Fruit fly (Drosophila melanogaster) whole organism, embryonic: ENCODE results near the gene Snx27.

Source experiments
- CG1024 ChIP-seq: fragments of 200-800 bp; sonication (Bioruptor generic); IDR thresholded peaks from 2 replicates; pipeline ENCODE4 v1.3.6; 2022; ENCODE audit warnings: missing biosample characterization, missing genetic modification characterization
- CG10274 ChIP-seq: fragments of 200-800 bp; sonication (Bioruptor generic); optimal IDR thresholded peaks from 3 replicates; lab custom pipeline; 2017; ENCODE audit warnings: missing biosample characterization, mild to moderate bottlenecking, missing genetic modification characterization
- CG10431 ChIP-seq: fragments of 200-800 bp; sonication (Bioruptor generic); optimal IDR thresholded peaks from 3 replicates; lab custom pipeline; 2018; ENCODE audit warnings: missing biosample characterization, mild to moderate bottlenecking, missing genetic modification characterization
- CG10654 ChIP-seq: fragments of 200-800 bp; sonication (Bioruptor generic); optimal IDR thresholded peaks from 2 replicates; lab custom pipeline; 2016; ENCODE audit warnings: missing biosample characterization, missing genetic modification characterization
- CG10979 ChIP-seq: fragments of 200-800 bp; sonication (Bioruptor generic); optimal IDR thresholded peaks from 2 replicates; lab custom pipeline; 2018; ENCODE audit warnings: missing biosample characterization, mild to moderate bottlenecking, missing genetic modification characterization, moderate library complexity
- CG11723 ChIP-seq: fragments of 200-800 bp; sonication (Bioruptor generic); optimal IDR thresholded peaks from 2 replicates; lab custom pipeline; 2017; ENCODE audit warnings: missing biosample characterization, mild to moderate bottlenecking, missing genetic modification characterization
- CG13287 ChIP-seq: fragments of 200-800 bp; sonication (Bioruptor generic); IDR thresholded peaks from 2 replicates; pipeline ENCODE4 v1.3.6; 2022; ENCODE audit warnings: missing biosample characterization, missing genetic modification characterization; ENCODE audit not compliant: partially characterized antibody
- CG13296 ChIP-seq: fragments of 200-800 bp; sonication (Bioruptor generic); optimal IDR thresholded peaks from 3 replicates; lab custom pipeline; 2018; ENCODE audit warnings: missing biosample characterization, mild to moderate bottlenecking, missing genetic modification characterization
- CG14050 ChIP-seq: fragments of 200-800 bp; sonication (Bioruptor generic); IDR thresholded peaks from 3 replicates; pipeline ENCODE4 v1.3.6; 2022; ENCODE audit warnings: missing biosample characterization, missing genetic modification characterization
- CG15011 ChIP-seq: fragments of 200-800 bp; sonication (Bioruptor generic); optimal IDR thresholded peaks from 3 replicates; lab custom pipeline; 2018; ENCODE audit warnings: missing biosample characterization, mild to moderate bottlenecking, missing genetic modification characterization
- CG15514 ChIP-seq: fragments of 200-800 bp; sonication (Bioruptor generic); optimal IDR thresholded peaks from 3 replicates; lab custom pipeline; 2017; ENCODE audit warnings: missing biosample characterization, missing genetic modification characterization, mild to moderate bottlenecking, moderate library complexity, missing genetic modification reagents
- CG15601 ChIP-seq: fragments of 200-800 bp; sonication (Bioruptor generic); optimal IDR thresholded peaks from 3 replicates; lab custom pipeline; 2019; ENCODE audit warnings: missing biosample characterization, mild to moderate bottlenecking, missing genetic modification characterization, moderate library complexity
- CG16813 ChIP-seq: fragments of 200-800 bp; sonication (Bioruptor generic); IDR thresholded peaks from 3 replicates; pipeline ENCODE4 v1.3.6; 2022; ENCODE audit warnings: missing biosample characterization, missing genetic modification characterization; ENCODE audit not compliant: partially characterized antibody
- CG2120 ChIP-seq: fragments of 200-800 bp; sonication (Bioruptor generic); optimal IDR thresholded peaks from 3 replicates; lab custom pipeline; 2016; ENCODE audit warnings: missing biosample characterization, missing genetic modification characterization
- CG8765 ChIP-seq: fragments of 200-800 bp; sonication (Bioruptor generic); IDR thresholded peaks from 2 replicates; pipeline ENCODE4 v1.3.6; 2022; ENCODE audit warnings: missing biosample characterization, missing genetic modification characterization
- CG9876 ChIP-seq: fragments of 200-800 bp; sonication (Bioruptor generic); optimal IDR thresholded peaks from 2 replicates; lab custom pipeline; 2016; ENCODE audit warnings: missing biosample characterization, missing genetic modification characterization
- Dip2 ChIP-seq: fragments of 200-800 bp; sonication (Bioruptor generic); IDR thresholded peaks from 2 replicates; pipeline ENCODE4 v1.3.6; 2022; ENCODE audit warnings: missing biosample characterization, missing genetic modification characterization
- Dip3 ChIP-seq: fragments of 200-800 bp; sonication (Bioruptor generic); optimal IDR thresholded peaks from 3 replicates; lab custom pipeline; 2016; ENCODE audit warnings: missing biosample characterization, missing genetic modification characterization
- Dref ChIP-seq: fragments of 200-800 bp; sonication (Bioruptor generic); IDR thresholded peaks from 2 replicates; pipeline ENCODE4 v1.3.6; 2022; ENCODE audit warnings: missing biosample characterization, missing genetic modification characterization
- E2f1 ChIP-seq: fragments of 200-800 bp; sonication (Bioruptor generic); IDR thresholded peaks from 2 replicates; pipeline ENCODE4 v1.3.6; 2022; ENCODE audit warnings: missing biosample characterization, missing genetic modification characterization
- E2f2 ChIP-seq: fragments of 200-800 bp; sonication (Bioruptor generic); IDR thresholded peaks from 2 replicates; pipeline ENCODE4 v1.3.6; 2022; ENCODE audit warnings: missing biosample characterization, missing genetic modification characterization
- Eip74EF ChIP-seq, 2 experiments: fragments of 200-800 bp in 1 of 2; fragments of >200 bp in 1 of 2; sonication (Bioruptor generic) in 1 of 2; optimal IDR thresholded peaks; 2 replicates each; lab custom pipeline; 2017 to 2019; ENCODE audit warnings: missing biosample characterization in 2 of 2, missing genetic modification characterization in 2 of 2, mild to moderate bottlenecking in 1 of 2, moderate library complexity in 1 of 2
- Ets97D ChIP-seq: fragments of 200-800 bp; sonication (Bioruptor generic); optimal IDR thresholded peaks from 3 replicates; lab custom pipeline; 2016; ENCODE audit warnings: missing biosample characterization, missing genetic modification characterization
- Hmr ChIP-seq: fragments of 200-800 bp; sonication (Bioruptor generic); optimal IDR thresholded peaks from 3 replicates; lab custom pipeline; 2017; ENCODE audit warnings: mild to moderate bottlenecking, missing biosample characterization, missing genetic modification reagents, missing genetic modification characterization
- Optix ChIP-seq: fragments of 200-800 bp; sonication (Bioruptor generic); IDR thresholded peaks from 3 replicates; pipeline ENCODE4 v1.3.6; 2022; ENCODE audit warnings: missing biosample characterization, missing genetic modification characterization
- Poxn ChIP-seq: fragments of 200-800 bp; sonication (Bioruptor generic); IDR thresholded peaks from 2 replicates; pipeline ENCODE4 v1.3.6; 2022; ENCODE audit warnings: missing biosample characterization, missing genetic modification characterization
- Ravus ChIP-seq: fragments of 200-800 bp; sonication (Bioruptor generic); IDR thresholded peaks from 2 replicates; pipeline ENCODE4 v1.3.6; 2022; ENCODE audit warnings: missing biosample characterization, missing genetic modification characterization
- Tbp ChIP-seq: fragments of >200 bp; optimal IDR thresholded peaks from 2 replicates; lab custom pipeline; 2018; ENCODE audit warnings: missing biosample characterization, missing genetic modification characterization
- ash1 ChIP-seq: fragments of 200-800 bp; sonication (Bioruptor generic); optimal IDR thresholded peaks from 2 replicates; lab custom pipeline; 2018; ENCODE audit warnings: missing biosample characterization, mild to moderate bottlenecking, missing genetic modification characterization
- bcd ChIP-seq: fragments of 200-800 bp; sonication (Bioruptor generic); optimal IDR thresholded peaks from 2 replicates; lab custom pipeline; 2017; ENCODE audit warnings: missing biosample characterization, mild to moderate bottlenecking, missing genetic modification characterization
- cad ChIP-seq: fragments of >200 bp; optimal IDR thresholded peaks from 2 replicates; lab custom pipeline; 2017; ENCODE audit warnings: missing biosample characterization, missing genetic modification characterization
- crol ChIP-seq: fragments of 200-800 bp; sonication (Bioruptor generic); IDR thresholded peaks from 2 replicates; pipeline ENCODE4 v1.3.6; 2022; ENCODE audit warnings: missing biosample characterization, missing genetic modification characterization
- en ChIP-seq: fragments of 200-800 bp; sonication (Bioruptor generic); optimal IDR thresholded peaks from 2 replicates; lab custom pipeline; 2016; ENCODE audit warnings: missing biosample characterization, missing genetic modification characterization
- ewg ChIP-seq: fragments of 200-800 bp; sonication (Bioruptor generic); optimal IDR thresholded peaks from 3 replicates; lab custom pipeline; 2017; ENCODE audit warnings: mild to moderate bottlenecking, missing biosample characterization, missing genetic modification reagents, missing genetic modification characterization
- fd3F ChIP-seq: fragments of 200-800 bp; sonication (Bioruptor generic); optimal IDR thresholded peaks from 2 replicates; lab custom pipeline; 2018; ENCODE audit warnings: missing biosample characterization, mild to moderate bottlenecking, missing genetic modification characterization, moderate library complexity
- grn ChIP-seq: fragments of 200-800 bp; sonication (Bioruptor generic); optimal IDR thresholded peaks from 3 replicates; lab custom pipeline; 2017; ENCODE audit warnings: missing biosample characterization, missing genetic modification characterization
- gro ChIP-seq: fragments of 200-800 bp; sonication (Bioruptor generic); optimal IDR thresholded peaks from 2 replicates; lab custom pipeline; 2016; ENCODE audit warnings: missing biosample characterization, missing genetic modification characterization
- lab ChIP-seq: fragments of 200-800 bp; sonication (Bioruptor generic); optimal IDR thresholded peaks from 3 replicates; lab custom pipeline; 2017; ENCODE audit warnings: missing biosample characterization, missing genetic modification characterization, mild to moderate bottlenecking, moderate library complexity, missing genetic modification reagents
- otp ChIP-seq: fragments of 200-800 bp; sonication (Bioruptor generic); IDR thresholded peaks from 3 replicates; pipeline ENCODE4, ENCODE4 v1.3.6; 2022; ENCODE audit warnings: missing biosample characterization, missing genetic modification characterization
- pan ChIP-seq, 4 experiments: fragments of >200 bp in 3 of 4; fragments of 200-800 bp in 1 of 4; sonication (Bioruptor generic) in 1 of 4; optimal IDR thresholded peaks in 3 of 4; IDR thresholded peaks in 1 of 4; 2 replicates each; pipeline versions ENCODE4 v1.3.6 to Lab custom; 2017 to 2022; ENCODE audit warnings: missing biosample characterization in 2 of 4, missing genetic modification characterization in 2 of 4, mixed read lengths in 1 of 4
- peb ChIP-seq: fragments of 200-800 bp; sonication (Bioruptor generic); IDR thresholded peaks from 2 replicates; pipeline ENCODE4 v1.3.6; 2022; ENCODE audit warnings: missing biosample characterization, missing genetic modification characterization
- shn ChIP-seq: fragments of 200-800 bp; sonication (Bioruptor generic); optimal IDR thresholded peaks from 3 replicates; lab custom pipeline; 2016; ENCODE audit warnings: missing biosample characterization, missing genetic modification characterization
- tll ChIP-seq, 2 experiments: fragments of 200-800 bp in 1 of 2; fragments of >200 bp in 1 of 2; sonication (Bioruptor generic) in 1 of 2; optimal IDR thresholded peaks; 2 replicates each; lab custom pipeline; 2017 to 2019; ENCODE audit warnings: missing biosample characterization in 2 of 2, missing genetic modification characterization in 2 of 2, mild to moderate bottlenecking in 1 of 2, moderate library complexity in 1 of 2
- twi ChIP-seq: fragments of 200-800 bp; optimal IDR thresholded peaks from 2 replicates; lab custom pipeline; 2019; ENCODE audit warnings: missing biosample characterization, mild to moderate bottlenecking, missing genetic modification characterization, moderate library complexity
- wek ChIP-seq: fragments of 200-800 bp; sonication (Bioruptor generic); optimal IDR thresholded peaks from 3 replicates; lab custom pipeline; 2018; ENCODE audit warnings: missing biosample characterization, mild to moderate bottlenecking, missing genetic modification characterization, moderate library complexity
- zen2 ChIP-seq: fragments of 200-800 bp; sonication (Bioruptor generic); IDR thresholded peaks from 3 replicates; pipeline ENCODE4 v1.3.6; 2022; ENCODE audit warnings: missing biosample characterization, missing genetic modification characterization; ENCODE audit not compliant: partially characterized antibody
- zfh2 ChIP-seq: fragments of 200-800 bp; sonication (Bioruptor generic); optimal IDR thresholded peaks from 2 replicates; lab custom pipeline; 2016; ENCODE audit warnings: missing biosample characterization, missing genetic modification characterization

The Snx27 gene

DNA sequence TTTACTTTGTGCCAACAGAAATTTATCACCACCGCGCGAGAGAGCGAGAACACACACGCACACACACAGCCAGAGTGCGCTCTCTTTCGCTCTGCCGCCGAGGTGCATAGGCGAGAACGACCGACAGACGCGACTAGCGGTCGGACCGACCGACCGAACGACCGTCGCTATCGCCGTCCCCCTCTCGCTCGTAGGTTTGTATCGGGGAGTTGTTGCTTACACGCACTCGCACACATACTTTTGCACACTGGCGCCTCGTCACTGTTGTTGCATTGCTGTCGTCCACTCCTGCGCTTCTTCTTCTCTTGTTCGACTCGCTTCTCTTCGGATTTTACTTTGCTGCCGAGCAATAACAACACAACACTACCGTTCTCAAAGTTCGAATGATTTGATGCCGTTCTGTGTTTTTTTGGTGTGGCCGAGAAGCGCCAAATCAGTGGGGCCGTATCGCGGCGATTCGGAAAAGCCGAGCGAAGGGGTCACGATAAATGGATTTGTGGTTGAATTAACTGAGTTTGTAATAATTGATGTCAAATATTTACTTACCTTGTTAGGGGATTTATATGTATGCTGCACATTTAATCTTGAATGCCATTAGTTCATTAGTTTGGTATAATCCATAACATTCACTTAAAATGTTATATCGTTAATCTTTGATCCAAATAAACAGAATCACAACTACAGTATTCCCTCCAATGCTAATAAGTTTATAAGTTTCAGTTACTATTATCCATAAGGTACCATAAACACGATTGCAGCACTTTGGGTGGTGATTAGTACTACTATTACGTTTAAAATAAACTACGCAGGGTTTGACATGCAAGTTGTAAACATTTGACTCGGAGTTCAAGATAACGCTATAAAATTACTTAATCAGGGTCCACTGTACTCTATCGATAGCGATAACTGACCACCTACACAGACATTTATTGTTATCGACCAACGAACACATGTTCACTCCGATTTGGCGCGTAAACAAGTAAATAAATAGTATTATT lies 9.3 kb upstream of the Snx27 start, which contains the start of the genes IntS6 and Rtel1 (continued):
- TF ChIP-seq CG13287 (GFP tag; lab: Robert Waterston, UW) (no peak; the same call in 1 of the 2 replicates), CG11723 (GFP tag; lab: Kevin White, UChicago) (peak; percentile 74), CG10654 (GFP tag; lab: Kevin White, UChicago) (peak; percentile 84), zfh2 (GFP tag; lab: Kevin White, UChicago) (peak; percentile 95), ewg (peak; percentile 70), E2f1 (GFP tag; lab: Robert Waterston, UW) (peak; percentile 91), Dip3 (GFP tag; lab: Kevin White, UChicago) (peak; percentile 91), CG8765 (GFP tag; lab: Robert Waterston, UW) (peak; percentile 83), Tbp (no peak), cad (GFP tag; lab: Kevin White, UChicago) (no peak), Optix (GFP tag; lab: Robert Waterston, UW) (peak; percentile 81), CG10274 (GFP tag; lab: Kevin White, UChicago) (peak; percentile 70), tll (GFP tag; optimal IDR thresholded peaks at IDR 0.05; lab: Kevin White, UChicago) (peak; percentile 1 to 14), CG10431 (GFP tag; lab: Kevin White, UChicago) (peak; percentile 52), fd3F (GFP tag; lab: Kevin White, UChicago) (peak; percentile 87), E2f2 (GFP tag; lab: Robert Waterston, UW) (peak; percentile 62), CG2120 (GFP tag; lab: Kevin White, UChicago) (peak; percentile 96), CG15514 (GFP tag; lab: Kevin White, UChicago) (peak; percentile 76), ash1 (GFP tag; lab: Kevin White, UChicago) (peak; percentile 14), CG16813 (no peak; the same call in 2 of the 3 replicates), bcd (GFP tag; lab: Kevin White, UChicago) (peak; percentile 91), Poxn (GFP tag; lab: Robert Waterston, UW) (peak; percentile 82), CG10979 (peak; percentile 80), gro (GFP tag; lab: Kevin White, UChicago) (peak; percentile 91), CG13296 (GFP tag; lab: Kevin White, UChicago) (peak; percentile 86), Dip2 (GFP tag; lab: Robert Waterston, UW) (no peak), CG15601 (tag; lab: Kevin White, UChicago) (peak; percentile 83), CG9876 (GFP tag; lab: Kevin White, UChicago) (peak; percentile 82), pan (optimal IDR thresholded peaks at IDR 0.05; lab: Kevin White, UChicago) (no peak), pan (GFP tag; optimal IDR thresholded peaks at IDR 0.05 in 1 of 2, IDR thresholded peaks at IDR 0.05 in 1 of 2) (peak in 1 of 2 experiments; percentile 89), Dref (GFP tag; lab: Robert Waterston, UW) (peak; percentile 62), Ets97D (GFP tag; lab: Kevin White, UChicago) (peak; percentile 73), wek (GFP tag; lab: Kevin White, UChicago) (peak; percentile 71), CG1024 (GFP tag; lab: Robert Waterston, UW) (peak; percentile 67), peb (GFP tag; lab: Robert Waterston, UW) (peak; percentile 45; the same call in 1 of the 2 replicates), CG15011 (GFP tag; lab: Kevin White, UChicago) (peak; percentile 71), CG14050 (peak; percentile 81), en (peak; percentile 74), twi (peak; percentile 83), Ravus (peak; percentile 69), crol (peak; percentile 65), Eip74EF (GFP tag; optimal IDR thresholded peaks at IDR 0.05; lab: Kevin White, UChicago) (peak in 1 of 2 experiments; percentile 60), lab (GFP tag; lab: Kevin White, UChicago) (peak; percentile 89), zen2 (GFP tag; lab: Robert Waterston, UW) (no peak), Hmr (peak; percentile 86), shn (peak; percentile 92), otp (GFP tag; lab: Robert Waterston, UW) (peak; percentile 69; the same call in 2 of the 3 replicates), grn (peak; percentile 77)
